Fruit fly (Drosophila melanogaster): Measurements from ENCODE around the gene CG6171.

Gene CG6171

dm6 chr3R:15356645-15357431 lies 6.8 kb downstream of the CG6171 start, which contains the start of the genes Atg4b and Hibch (continued):
- TF ChIP-seq Hr3 (GFP tag; optimal IDR thresholded peaks at IDR 0.05) (peak; percentile 84), CG10366 (GFP tag; IDR thresholded peaks at IDR 0.05) (peak; percentile 74), Max (GFP tag; optimal IDR thresholded peaks at IDR 0.05) (peak; percentile 89), CG7745 (tag; optimal IDR thresholded peaks at IDR 0.05) (no peak), CG10462 (GFP tag; optimal IDR thresholded peaks at IDR 0.05) (peak; percentile 57), CG11504 (tag; optimal IDR thresholded peaks at IDR 0.05) (no peak), Oli (tag; optimal IDR thresholded peaks at IDR 0.05) (peak; percentile 83), Usf (GFP tag; optimal IDR thresholded peaks at IDR 0.05) (peak; percentile 52), CG6683 (GFP tag; optimal IDR thresholded peaks at IDR 0.05) (peak; percentile 68), cg (GFP tag; optimal IDR thresholded peaks at IDR 0.05) (no peak), CG3726 (GFP tag; IDR thresholded peaks at IDR 0.05) (peak; percentile 69; the same call in 2 of the 3 replicates), Tbp (GFP tag; optimal IDR thresholded peaks at IDR 0.05) (no peak), Atf6 (GFP tag; IDR thresholded peaks at IDR 0.05) (peak; percentile 83; the same call in 1 of the 2 replicates), CG8089 (GFP tag; optimal IDR thresholded peaks at IDR 0.05) (no peak), CG1603 (tag; optimal IDR thresholded peaks at IDR 0.05) (peak; percentile 78), chif (GFP tag; optimal IDR thresholded peaks at IDR 0.05) (no peak), kah (GFP tag; optimal IDR thresholded peaks at IDR 0.05) (peak; percentile 65), cwo (GFP tag; optimal IDR thresholded peaks at IDR 0.05) (peak; percentile 79), CG3838 (GFP tag; optimal IDR thresholded peaks at IDR 0.05) (no peak), ind (GFP tag; optimal IDR thresholded peaks at IDR 0.05) (peak; percentile 87), vvl (GFP tag; IDR thresholded peaks at IDR 0.05) (peak; percentile 81; the same call in 1 of the 2 replicates), Blimp-1 (GFP tag; optimal IDR thresholded peaks at IDR 0.05) (peak; percentile 76), amos (GFP tag; IDR thresholded peaks at IDR 0.05; ENCODE audit: partially characterized antibody) (peak; percentile 41; the same call in 1 of the 2 replicates), CG34422 (GFP tag; IDR thresholded peaks at IDR 0.05) (peak; percentile 91), ken (GFP tag; IDR thresholded peaks at IDR 0.05) (peak; percentile 78; the same call in 2 of the 3 replicates), fd96Cb (tag; optimal IDR thresholded peaks at IDR 0.05) (peak; percentile 82), fu2 (GFP tag; optimal IDR thresholded peaks at IDR 0.05) (peak; percentile 22), CG13894 (tag; optimal IDR thresholded peaks at IDR 0.05) (no peak), org-1 (GFP tag; optimal IDR thresholded peaks at IDR 0.05) (peak; percentile 64), CG9817 (tag; optimal IDR thresholded peaks at IDR 0.05) (peak; percentile 90), HmgD (GFP tag; optimal IDR thresholded peaks at IDR 0.05) (no peak), Six4 (GFP tag; optimal IDR thresholded peaks at IDR 0.05) (peak; percentile 62), CG10267 (tag; optimal IDR thresholded peaks at IDR 0.05) (peak; percentile 81), CG2202 (tag; optimal IDR thresholded peaks at IDR 0.05) (peak; percentile 48), CG12942 (GFP tag; optimal IDR thresholded peaks at IDR 0.05) (peak; percentile 74), TFAM (GFP tag; optimal IDR thresholded peaks at IDR 0.05) (no peak), Sin3A (optimal IDR thresholded peaks at IDR 0.05) (no peak), CG11093 (GFP tag; IDR thresholded peaks at IDR 0.05) (peak; percentile 73; the same call in 2 of the 3 replicates), schlank (tag; optimal IDR thresholded peaks at IDR 0.05) (peak; percentile 18), al (GFP tag; IDR thresholded peaks at IDR 0.05) (peak; percentile 78), maf-S (GFP tag; optimal IDR thresholded peaks at IDR 0.05) (no peak), sna (GFP tag; IDR thresholded peaks at IDR 0.05; ENCODE audit: partially characterized antibody) (no peak), odd (GFP tag; optimal IDR thresholded peaks at IDR 0.05) (peak; percentile 70), CG4854 (GFP tag; optimal IDR thresholded peaks at IDR 0.05) (peak; percentile 16), H15 (GFP tag; IDR thresholded peaks at IDR 0.05) (peak; percentile 73; the same call in 2 of the 3 replicates), Nf-YC (tag; optimal IDR thresholded peaks at IDR 0.05) (peak; percentile 87), CoRest (tag; optimal IDR thresholded peaks at IDR 0.05) (peak; percentile 93), CG11723 (GFP tag; optimal IDR thresholded peaks at IDR 0.05) (peak; percentile 67), wek (GFP tag; optimal IDR thresholded peaks at IDR 0.05) (peak; percentile 79)

All from whole organism, embryonic.